Fruit fly (Drosophila melanogaster): ENCODE results near the gene Dab.

Gene Dab

dm6 chr3L:16768001-16768652, 56.2 kb downstream of the Dab start (continued):
- TF ChIP-seq CG7372 (GFP tag; IDR thresholded peaks at IDR 0.05) (no peak), CG1024 (GFP tag; IDR thresholded peaks at IDR 0.05) (no peak), Spps (tag; optimal IDR thresholded peaks at IDR 0.05) (no peak), Dad (GFP tag; optimal IDR thresholded peaks at IDR 0.05) (no peak), CG2875 (GFP tag; optimal IDR thresholded peaks at IDR 0.05) (no peak), CG12219 (GFP tag; optimal IDR thresholded peaks at IDR 0.05) (no peak), CG3065 (GFP tag; optimal IDR thresholded peaks at IDR 0.05) (no peak), CG7928 (GFP tag; optimal IDR thresholded peaks at IDR 0.05) (no peak), amos (GFP tag; IDR thresholded peaks at IDR 0.05; ENCODE audit: partially characterized antibody) (no peak), h (optimal IDR thresholded peaks at IDR 0.05) (no peak), crc (GFP tag; optimal IDR thresholded peaks at IDR 0.05) (no peak), CG4820 (GFP tag; optimal IDR thresholded peaks at IDR 0.05) (peak; percentile 25), CG32772 (GFP tag; IDR thresholded peaks at IDR 0.05) (no peak), Hr51 (GFP tag; optimal IDR thresholded peaks at IDR 0.05) (peak in 1 of 2 experiments; percentile 23), CG1233 (GFP tag; optimal IDR thresholded peaks at IDR 0.05) (peak; percentile 44), psq (GFP tag; optimal IDR thresholded peaks at IDR 0.05) (no peak), BtbVII (GFP tag; optimal IDR thresholded peaks at IDR 0.05) (no peak), CG6791 (GFP tag; IDR thresholded peaks at IDR 0.05; ENCODE audit: partially characterized antibody) (0 out of 3 replicates have a peak, but pooled peaks have one; percentile 50), HHEX (GFP tag; optimal IDR thresholded peaks at IDR 0.05) (no peak), CG3995 (GFP tag; optimal IDR thresholded peaks at IDR 0.05) (no peak), CG17912 (GFP tag; optimal IDR thresholded peaks at IDR 0.05) (no peak), Sox102F (GFP tag; optimal IDR thresholded peaks at IDR 0.05) (peak; percentile 34), CG9609 (GFP tag; optimal IDR thresholded peaks at IDR 0.05) (no peak), CG2116 (GFP tag; optimal IDR thresholded peaks at IDR 0.05) (no peak), lab (GFP tag; optimal IDR thresholded peaks at IDR 0.05) (no peak), CG8765 (GFP tag; IDR thresholded peaks at IDR 0.05) (no peak), CG6689 (GFP tag; IDR thresholded peaks at IDR 0.05) (peak; percentile 66), CG4282 (GFP tag; optimal IDR thresholded peaks at IDR 0.05) (no peak), sna (GFP tag; IDR thresholded peaks at IDR 0.05; ENCODE audit: partially characterized antibody) (0 out of 2 replicates have a peak, but pooled peaks have one; percentile 24), rib (GFP tag; IDR thresholded peaks at IDR 0.05) (0 out of 2 replicates have a peak, but pooled peaks have one; percentile 24), schlank (tag; optimal IDR thresholded peaks at IDR 0.05) (no peak), Adf1 (GFP tag; IDR thresholded peaks at IDR 0.05) (no peak), PHDP (tag; optimal IDR thresholded peaks at IDR 0.05) (peak; percentile 29), mirr (GFP tag; optimal IDR thresholded peaks at IDR 0.05) (no peak), dm (GFP tag; optimal IDR thresholded peaks at IDR 0.05) (no peak), zen2 (GFP tag; IDR thresholded peaks at IDR 0.05; ENCODE audit: partially characterized antibody) (no peak), Meics (GFP tag; optimal IDR thresholded peaks at IDR 0.05) (no peak), dan (GFP tag; IDR thresholded peaks at IDR 0.05) (no peak), dysf (GFP tag; IDR thresholded peaks at IDR 0.05) (0 out of 3 replicates have a peak, but pooled peaks have one; percentile 9), fd3F (GFP tag; optimal IDR thresholded peaks at IDR 0.05) (no peak), CG6175 (GFP tag; IDR thresholded peaks at IDR 0.05) (no peak), HLH54F (GFP tag; optimal IDR thresholded peaks at IDR 0.05) (no peak), CG31224 (GFP tag; IDR thresholded peaks at IDR 0.05) (no peak), salm (tag; optimal IDR thresholded peaks at IDR 0.05) (no peak), CG31441 (GFP tag; IDR thresholded peaks at IDR 0.05) (peak; percentile 44), CG32767 (GFP tag; IDR thresholded peaks at IDR 0.05) (no peak), CG2199 (GFP tag; IDR thresholded peaks at IDR 0.05) (no peak), run (tag; optimal IDR thresholded peaks at IDR 0.05) (no peak), Sox100B (GFP tag; optimal IDR thresholded peaks at IDR 0.05) (no peak), gem (tag; optimal IDR thresholded peaks at IDR 0.05) (peak; percentile 68)
